Fruit fly (Drosophila melanogaster): ENCODE results near the gene CG14073.

CG14073 gene

DNA sequence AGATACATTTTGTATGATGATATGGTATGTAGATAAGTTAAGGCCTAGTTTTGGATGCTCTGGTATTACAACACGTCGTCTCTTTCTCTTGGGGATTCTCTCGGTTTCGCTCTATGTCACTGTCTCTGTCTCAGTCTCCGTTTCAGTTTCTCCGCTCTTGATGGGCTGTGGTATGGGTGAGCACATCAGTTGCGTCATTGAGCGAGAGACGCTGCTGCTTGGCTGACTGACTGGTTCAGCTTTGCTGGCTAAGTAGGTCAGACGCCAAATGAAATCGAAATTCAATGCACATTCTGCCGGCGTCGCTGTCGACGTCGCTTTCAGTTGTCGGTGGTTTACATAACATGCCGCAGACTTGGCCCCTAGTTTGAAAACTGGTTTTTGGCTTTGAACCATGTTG is 66.6 kb downstream of the CG14073 start:
- TF ChIP-seq Mio (GFP tag; optimal IDR thresholded peaks at IDR 0.05) (no peak), Jra (GFP tag; optimal IDR thresholded peaks at IDR 0.05) (no peak), Dif (GFP tag; optimal IDR thresholded peaks at IDR 0.05; ENCODE audit: partially characterized antibody) (peak; percentile 52)
